Worm (Caenorhabditis elegans) whole organism, late embryonic: ENCODE data around the gene arf-1.

Experiments
- C08G9.2 ChIP-seq: sonication (generic microtip); optimal IDR thresholded peaks from 2 replicates; lab custom pipeline; 2016; ENCODE audit warnings: mild to moderate bottlenecking, missing genetic modification characterization, moderate library complexity, missing compliant biosample characterization
- F13H6.1 ChIP-seq: sonication (generic microtip); optimal IDR thresholded peaks from 2 replicates; lab custom pipeline; 2016; ENCODE audit warnings: missing genetic modification characterization, missing compliant biosample characterization
- K02D7.2 ChIP-seq: sonication (generic microtip); optimal IDR thresholded peaks from 2 replicates; lab custom pipeline; 2017; ENCODE audit warnings: mild to moderate bottlenecking, missing genetic modification characterization, missing compliant biosample characterization
- T23F11.4 ChIP-seq: fragments of 200-800 bp; sonication (Bioruptor generic); optimal IDR thresholded peaks from 2 replicates; lab custom pipeline; 2018; ENCODE audit warnings: mild to moderate bottlenecking, missing genetic modification characterization, missing compliant biosample characterization
- ahr-1 ChIP-seq: sonication (generic microtip); optimal IDR thresholded peaks from 2 replicates; lab custom pipeline; 2016; ENCODE audit warnings: missing genetic modification characterization, missing compliant biosample characterization
- ceh-14 ChIP-seq: sonication (generic microtip); optimal IDR thresholded peaks from 2 replicates; lab custom pipeline; 2016; ENCODE audit warnings: missing genotype, missing genetic modification characterization, missing compliant biosample characterization
- ceh-18 ChIP-seq: sonication (generic microtip); optimal IDR thresholded peaks from 2 replicates; lab custom pipeline; 2016; ENCODE audit warnings: missing genetic modification characterization, missing compliant biosample characterization
- ceh-19 ChIP-seq: fragments of 200-800 bp; sonication (Bioruptor generic); optimal IDR thresholded peaks from 2 replicates; lab custom pipeline; 2018; ENCODE audit warnings: mild to moderate bottlenecking, missing genetic modification characterization, missing compliant biosample characterization
- ceh-2 ChIP-seq: sonication (generic microtip); optimal IDR thresholded peaks from 2 replicates; lab custom pipeline; 2016; ENCODE audit warnings: missing genotype, missing genetic modification characterization, missing compliant biosample characterization
- ceh-31 ChIP-seq: sonication (generic microtip); optimal IDR thresholded peaks from 2 replicates; lab custom pipeline; 2016; ENCODE audit warnings: missing genetic modification characterization, missing compliant biosample characterization
- ceh-34 ChIP-seq: sonication (generic microtip); optimal IDR thresholded peaks from 2 replicates; lab custom pipeline; 2016; ENCODE audit warnings: mild to moderate bottlenecking, missing genetic modification characterization, missing compliant biosample characterization
- ceh-48 ChIP-seq: sonication (generic microtip); optimal IDR thresholded peaks from 2 replicates; lab custom pipeline; 2016; ENCODE audit warnings: missing genetic modification characterization, inconsistent platforms, missing compliant biosample characterization
- ceh-9 ChIP-seq: sonication (generic microtip); optimal IDR thresholded peaks from 2 replicates; lab custom pipeline; 2016; ENCODE audit warnings: mild to moderate bottlenecking, missing genetic modification characterization, inconsistent platforms, missing compliant biosample characterization
- che-1 ChIP-seq: sonication (generic microtip); optimal IDR thresholded peaks from 2 replicates; lab custom pipeline; 2016; ENCODE audit warnings: mild to moderate bottlenecking, missing genetic modification characterization, missing compliant biosample characterization
- dmd-4 ChIP-seq: sonication (generic microtip); optimal IDR thresholded peaks from 2 replicates; lab custom pipeline; 2016; ENCODE audit warnings: borderline replicate concordance, missing genetic modification characterization, missing compliant biosample characterization
- elt-4 ChIP-seq: sonication (generic microtip); optimal IDR thresholded peaks from 2 replicates; lab custom pipeline; 2016; ENCODE audit warnings: missing genetic modification characterization, missing compliant biosample characterization
- ets-4 ChIP-seq: sonication (generic microtip); optimal IDR thresholded peaks from 2 replicates; lab custom pipeline; 2016; ENCODE audit warnings: missing genetic modification characterization, missing compliant biosample characterization
- fax-1 ChIP-seq: sonication (generic microtip); optimal IDR thresholded peaks from 2 replicates; lab custom pipeline; 2016; ENCODE audit warnings: missing genotype, missing genetic modification characterization, missing compliant biosample characterization
- fkh-10 ChIP-seq: fragments of 150-350 bp; optimal IDR thresholded peaks from 2 replicates; lab custom pipeline; 2014; ENCODE audit warnings: missing biosample characterization, missing genetic modification reagents, missing genetic modification characterization
- gmeb-2 ChIP-seq: sonication (generic microtip); optimal IDR thresholded peaks from 2 replicates; lab custom pipeline; 2016; ENCODE audit warnings: missing genetic modification characterization, inconsistent platforms, missing compliant biosample characterization
- hlh-30 ChIP-seq: sonication (generic microtip); optimal IDR thresholded peaks from 2 replicates; lab custom pipeline; 2017; ENCODE audit warnings: antibody characterized with exemption, missing genetic modification characterization, missing compliant biosample characterization; ENCODE audit not compliant: insufficient read depth
- hlh-6 ChIP-seq: sonication (generic microtip); optimal IDR thresholded peaks from 2 replicates; lab custom pipeline; 2016; ENCODE audit warnings: missing genotype, missing genetic modification characterization, missing compliant biosample characterization
- mec-3 ChIP-seq: sonication (generic microtip); optimal IDR thresholded peaks from 2 replicates; lab custom pipeline; 2016; ENCODE audit warnings: borderline replicate concordance, missing genetic modification characterization, missing compliant biosample characterization
- nfya-1 ChIP-seq: sonication (generic microtip); optimal IDR thresholded peaks from 2 replicates; lab custom pipeline; 2017; ENCODE audit warnings: missing genetic modification characterization, mild to moderate bottlenecking, missing compliant biosample characterization, antibody characterized with exemption, moderate library complexity
- nhr-11 ChIP-seq: fragments of 150-350 bp; optimal IDR thresholded peaks from 2 replicates; lab custom pipeline; 2014; ENCODE audit warnings: missing biosample characterization, missing genetic modification characterization
- nhr-232 ChIP-seq: sonication (generic microtip); optimal IDR thresholded peaks from 2 replicates; lab custom pipeline; 2016; ENCODE audit warnings: missing genetic modification characterization, missing compliant biosample characterization
- npax-4 ChIP-seq: sonication (generic microtip); optimal IDR thresholded peaks from 2 replicates; lab custom pipeline; 2016; ENCODE audit warnings: missing genetic modification characterization, missing compliant biosample characterization
- pax-1 ChIP-seq: fragments of 150-350 bp; optimal IDR thresholded peaks from 2 replicates; lab custom pipeline; 2014; ENCODE audit warnings: missing biosample characterization, missing genetic modification characterization
- pha-4 ChIP-seq: fragments of 150-350 bp; optimal IDR thresholded peaks from 2 replicates; lab custom pipeline; 2018; ENCODE audit warnings: missing biosample characterization, missing genetic modification reagents, missing genetic modification characterization
- pqm-1 ChIP-seq: sonication (generic microtip); optimal IDR thresholded peaks from 2 replicates; lab custom pipeline; 2016; ENCODE audit warnings: missing genetic modification characterization, missing compliant biosample characterization
- ref-2 ChIP-seq: sonication (generic microtip); optimal IDR thresholded peaks from 2 replicates; lab custom pipeline; 2016; ENCODE audit warnings: missing genetic modification characterization, missing compliant biosample characterization
- rnt-1 ChIP-seq: sonication (generic microtip); optimal IDR thresholded peaks from 2 replicates; lab custom pipeline; 2016; ENCODE audit warnings: missing genetic modification characterization, missing compliant biosample characterization
- sdc-2 ChIP-seq: sonication (generic microtip); optimal IDR thresholded peaks from 2 replicates; lab custom pipeline; 2016; ENCODE audit warnings: missing genotype, missing genetic modification characterization, missing compliant biosample characterization
- sox-2 ChIP-seq: fragments of 200-800 bp; sonication (Bioruptor generic); IDR thresholded peaks from 2 replicates; pipeline ENCODE4 v1.3.6; 2022; ENCODE audit warnings: missing genetic modification reagents, missing genetic modification characterization, missing compliant biosample characterization
- sox-4 ChIP-seq: sonication (generic microtip); optimal IDR thresholded peaks from 2 replicates; lab custom pipeline; 2017; ENCODE audit warnings: mild to moderate bottlenecking, missing genetic modification characterization, inconsistent platforms, missing compliant biosample characterization
- syd-9 ChIP-seq: sonication (generic microtip); optimal IDR thresholded peaks from 2 replicates; lab custom pipeline; 2016; ENCODE audit warnings: mild to moderate bottlenecking, missing genetic modification characterization, moderate library complexity, missing compliant biosample characterization
- tbx-2 ChIP-seq: sonication (generic microtip); optimal IDR thresholded peaks from 2 replicates; lab custom pipeline; 2016; ENCODE audit warnings: missing genetic modification characterization, missing compliant biosample characterization
- tbx-7 ChIP-seq: sonication (generic microtip); optimal IDR thresholded peaks from 2 replicates; lab custom pipeline; 2016; ENCODE audit warnings: missing genotype, missing genetic modification characterization, missing compliant biosample characterization
- unc-3 ChIP-seq, 2 experiments: fragments of 200-800 bp in 1 of 2; sonication (Bioruptor generic) in 1 of 2; sonication (generic microtip) in 1 of 2; conservative IDR thresholded peaks in 1 of 2; optimal IDR thresholded peaks in 1 of 2; 2 replicates each; pipeline versions ENCODE4 v1.3.6 to Lab custom; 2016 to 2022; ENCODE audit warnings: missing compliant biosample characterization in 2 of 2, missing genetic modification characterization in 2 of 2, missing genetic modification reagents in 1 of 2
- unc-42 ChIP-seq: sonication (generic microtip); optimal IDR thresholded peaks from 2 replicates; lab custom pipeline; 2016; ENCODE audit warnings: missing genotype, missing genetic modification characterization, missing compliant biosample characterization
- unc-55 ChIP-seq: sonication (generic microtip); optimal IDR thresholded peaks from 2 replicates; lab custom pipeline; 2017; ENCODE audit warnings: missing biosample characterization, missing genetic modification reagents, missing genetic modification characterization
- unc-86 ChIP-seq: sonication (generic microtip); optimal IDR thresholded peaks from 2 replicates; lab custom pipeline; 2016; ENCODE audit warnings: missing genetic modification characterization, missing compliant biosample characterization
- zip-5 ChIP-seq: sonication (generic microtip); optimal IDR thresholded peaks from 2 replicates; lab custom pipeline; 2016; ENCODE audit warnings: missing genetic modification characterization, missing compliant biosample characterization
- ztf-16 ChIP-seq: sonication (generic microtip); optimal IDR thresholded peaks from 2 replicates; lab custom pipeline; 2017; ENCODE audit warnings: missing genetic modification characterization, missing compliant biosample characterization

Gene arf-1

DNA sequence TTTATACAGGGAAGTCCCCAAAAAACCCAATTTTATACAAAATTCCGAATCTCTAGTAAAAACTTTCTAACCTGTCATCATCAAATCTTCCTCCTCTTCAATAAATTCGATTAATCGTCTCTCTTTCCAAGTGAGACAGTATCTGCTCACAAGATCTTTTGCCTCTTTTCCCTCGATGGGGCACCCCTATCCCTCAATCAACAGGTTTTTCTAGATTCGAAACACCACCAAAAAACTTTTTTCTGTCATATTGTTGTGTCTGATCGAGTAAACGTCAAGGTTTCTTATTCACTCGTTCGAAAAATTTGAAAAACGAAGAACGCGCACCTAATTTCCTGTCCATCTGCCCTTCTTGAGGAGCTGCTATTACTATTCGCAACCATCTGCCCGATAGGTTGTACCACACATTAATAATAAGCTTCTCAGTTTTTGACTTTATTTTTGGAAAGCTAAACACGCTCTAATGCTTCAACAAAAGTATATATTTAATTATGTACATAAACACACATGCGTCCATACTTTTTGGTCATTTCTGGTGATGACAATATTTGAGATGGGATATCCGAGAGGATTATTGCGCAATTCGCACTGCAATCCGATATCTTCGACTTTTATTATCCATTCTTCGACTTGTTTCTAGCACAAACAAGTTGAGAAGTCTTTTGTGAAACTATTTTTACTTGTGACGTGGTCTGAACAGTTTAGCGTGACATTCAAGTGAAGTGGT is 4.6 kb downstream of the arf-1 start:
- no peak for TF ChIP-seq pha-4
- TF ChIP-seq K02D7.2 (tag; lab: Kevin White, UChicago): no peak
- no peak for TF ChIP-seq dmd-4 (tag; lab: Kevin White, UChicago)
- TF ChIP-seq tbx-7: no peak
- peak; percentile 20 for TF ChIP-seq ceh-34 (tag; lab: Kevin White, UChicago)
- no peak for TF ChIP-seq ceh-18 (tag; lab: Kevin White, UChicago)
- TF ChIP-seq elt-4 (tag; lab: Kevin White, UChicago): no peak

DNA sequence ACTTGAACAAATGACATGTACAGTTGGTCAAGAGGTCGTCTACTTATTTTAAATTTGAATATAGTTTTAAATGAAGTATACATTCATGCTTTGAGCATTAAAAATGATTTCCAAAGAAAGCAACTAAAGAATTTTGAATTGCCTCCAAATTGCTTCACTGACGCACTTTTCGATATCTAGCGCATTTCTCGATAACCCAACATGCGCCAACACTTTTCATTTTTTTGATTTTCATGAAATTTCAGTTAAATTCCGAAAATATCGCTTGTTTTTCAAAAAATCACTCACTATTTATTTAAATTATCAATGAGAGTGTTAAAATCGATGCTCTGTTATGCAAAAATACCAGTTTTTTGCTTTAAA is 5.1 kb downstream of the arf-1 start:
- TF ChIP-seq nhr-232: no peak
- TF ChIP-seq hlh-30: no peak
- no peak for TF ChIP-seq mec-3
- TF ChIP-seq unc-86 (tag; lab: Kevin White, UChicago): no peak
- TF ChIP-seq pax-1 (tag; lab: Kevin White, UChicago): no peak
- no peak for TF ChIP-seq rnt-1
- TF ChIP-seq pha-4: no peak
- TF ChIP-seq sox-4 (tag; lab: Kevin White, UChicago): no peak
- TF ChIP-seq fax-1: no peak
- TF ChIP-seq sox-2 (GFP tag; lab: Robert Waterston, UW): no peak
- TF ChIP-seq tbx-7: no peak

DNA sequence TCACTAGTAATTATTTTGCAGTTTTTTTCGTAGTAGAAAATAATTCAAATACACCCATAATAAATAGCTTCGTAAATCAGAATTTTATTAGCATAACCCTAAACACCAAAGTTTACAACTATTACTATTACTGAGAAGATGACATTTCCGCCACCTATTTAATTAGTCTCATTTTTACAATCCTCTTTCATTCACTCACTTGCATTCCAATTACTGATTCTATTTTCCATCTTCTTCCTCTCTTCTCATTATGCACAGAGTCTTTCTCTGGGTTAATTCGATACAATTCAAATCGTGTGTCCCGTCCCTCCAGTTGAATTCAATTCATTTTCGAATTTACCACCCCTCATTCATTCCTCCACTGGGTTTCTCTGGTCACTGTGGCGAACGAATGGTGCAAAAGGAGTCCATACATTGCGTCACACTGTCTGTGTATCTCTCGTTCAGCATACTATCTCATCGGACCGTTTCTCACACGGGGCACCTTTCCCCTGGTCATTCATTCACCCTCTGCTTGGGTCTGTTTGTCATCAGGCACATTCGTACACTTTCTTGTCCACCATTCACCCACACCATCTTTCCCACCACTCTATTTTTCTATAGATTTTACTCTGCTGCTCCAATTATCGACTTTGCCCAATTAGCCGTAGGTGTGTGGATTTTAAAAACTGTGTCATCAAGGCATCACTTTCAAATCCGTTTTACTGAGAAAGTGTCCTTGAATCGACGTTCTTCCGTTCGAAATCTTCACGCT is 5.8 kb downstream of the arf-1 start:
- TF ChIP-seq tbx-2 (tag; lab: Kevin White, UChicago) (peak; percentile 24), ahr-1 (tag; lab: Kevin White, UChicago) (no peak), ref-2 (tag; lab: Kevin White, UChicago) (peak; percentile 42), ceh-14 (tag; lab: Kevin White, UChicago) (peak; percentile 44), ceh-31 (peak; percentile 51), unc-42 (tag; lab: Kevin White, UChicago) (peak; percentile 99)

DNA sequence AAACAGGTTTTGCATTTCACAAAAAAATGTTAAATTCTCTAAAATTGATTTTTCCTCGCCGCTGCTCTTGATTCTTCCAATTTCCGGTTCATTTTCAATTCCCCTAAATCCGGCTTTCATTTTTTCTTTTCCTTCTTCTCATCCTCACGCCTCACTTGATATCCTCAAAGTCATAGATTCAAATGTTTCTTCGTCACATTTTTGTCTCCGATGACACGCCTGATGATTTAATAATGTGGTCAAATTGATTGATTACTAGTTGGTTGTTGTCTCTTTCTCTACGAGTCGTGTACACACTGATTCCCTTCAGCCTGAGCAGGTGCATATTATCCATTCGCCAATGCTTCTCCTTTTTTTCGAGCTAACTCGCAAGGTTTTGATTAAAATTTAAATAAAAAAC is 6.8 kb downstream of the arf-1 start:
- no peak for TF ChIP-seq che-1 (tag; lab: Kevin White, UChicago)
- TF ChIP-seq pqm-1: no peak
- TF ChIP-seq ceh-9: no peak
- TF ChIP-seq pax-1 (tag; lab: Kevin White, UChicago): no peak
- peak; percentile 3 for TF ChIP-seq nfya-1 (tag; lab: Kevin White, UChicago)
- TF ChIP-seq zip-5 (tag; lab: Kevin White, UChicago): no peak
- TF ChIP-seq tbx-2 (tag; lab: Kevin White, UChicago): no peak
- TF ChIP-seq unc-55: peak; percentile 72
- TF ChIP-seq ceh-2 (tag; lab: Kevin White, UChicago): no peak
- no peak for TF ChIP-seq F13H6.1 (tag; lab: Kevin White, UChicago)

DNA sequence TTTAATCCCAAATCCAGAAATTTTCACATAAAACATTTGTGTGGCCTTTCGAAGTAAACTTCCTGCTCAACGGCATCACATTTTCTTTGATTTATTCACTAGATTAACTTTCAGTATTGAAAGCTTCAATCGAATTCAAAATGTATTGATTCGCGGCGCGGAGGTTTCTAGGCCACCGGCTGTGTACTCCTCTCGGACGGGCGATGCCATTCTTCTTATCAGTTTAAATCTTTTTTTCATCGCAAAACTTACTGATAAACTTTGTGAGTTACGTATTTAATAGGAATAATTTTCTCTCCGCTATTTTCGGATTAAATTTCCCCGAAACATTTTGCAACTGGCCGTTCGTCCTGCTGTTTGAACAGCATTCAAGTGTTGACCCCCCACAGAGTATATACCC is 7.2 kb downstream of the arf-1 start:
- TF ChIP-seq T23F11.4 (GFP tag; lab: Kevin White, UChicago) (no peak), ets-4 (tag; lab: Kevin White, UChicago) (peak; percentile 94), npax-4 (tag; lab: Kevin White, UChicago) (no peak), nhr-11 (tag; lab: Kevin White, UChicago) (no peak), gmeb-2 (tag; lab: Kevin White, UChicago) (no peak), ceh-19 (no peak), C08G9.2 (tag; lab: Kevin White, UChicago) (peak; percentile 85), unc-86 (tag; lab: Kevin White, UChicago) (no peak), hlh-30 (no peak), che-1 (tag; lab: Kevin White, UChicago) (no peak), syd-9 (tag; lab: Kevin White, UChicago) (no peak), unc-55 (no peak), sdc-2 (tag; lab: Kevin White, UChicago) (peak; percentile 16), fkh-10 (GFP tag; lab: Kevin White, UChicago) (no peak), ceh-48 (tag; lab: Kevin White, UChicago) (peak; percentile 47), pqm-1 (peak; percentile 61), unc-3 (GFP tag; conservative IDR thresholded peaks at IDR 0.05; lab: Robert Waterston, UW) (no peak), unc-3 (tag; optimal IDR thresholded peaks at IDR 0.05; lab: Kevin White, UChicago) (no peak), ceh-14 (tag; lab: Kevin White, UChicago) (peak; percentile 23), hlh-6 (tag; lab: Kevin White, UChicago) (no peak), ztf-16 (no peak)
